Worm (Caenorhabditis elegans): Measurements from ENCODE around the gene K09A11.1.

DNA sequence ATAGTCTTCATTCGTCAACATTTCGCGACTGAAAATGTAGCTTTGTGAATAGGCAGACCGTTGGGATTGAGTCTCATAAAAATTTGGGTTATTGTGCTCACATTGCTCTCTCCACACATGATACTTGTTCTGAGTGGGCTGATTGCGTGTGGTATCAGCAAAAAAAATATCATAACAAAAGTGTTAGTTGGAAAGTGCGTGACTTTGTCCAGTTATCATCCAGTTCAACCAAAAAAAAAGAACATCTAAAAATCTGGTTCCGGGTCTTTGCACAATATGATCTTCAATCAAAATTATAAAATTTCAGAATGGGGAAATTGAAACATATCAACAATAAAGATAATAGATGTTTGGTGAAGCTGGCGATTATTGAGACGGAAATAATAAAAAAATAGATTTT lies 38.2 kb downstream of the K09A11.1 start, which contains the start of gene srd-39:
- TF ChIP-seq fkh-10 (GFP tag; optimal IDR thresholded peaks at IDR 0.05) (no peak), sox-2 (GFP tag; IDR thresholded peaks at IDR 0.05) (no peak), dve-1 (tag; optimal IDR thresholded peaks at IDR 0.05) (no peak), hlh-13 (GFP tag; optimal IDR thresholded peaks at IDR 0.05) (no peak), zip-5 (tag; optimal IDR thresholded peaks at IDR 0.05) (no peak), ama-1 (optimal IDR thresholded peaks at IDR 0.05) (no peak), sdc-2 (tag; optimal IDR thresholded peaks at IDR 0.05) (no peak), eyg-1 (tag; optimal IDR thresholded peaks at IDR 0.05) (no peak), ttx-3 (tag; optimal IDR thresholded peaks at IDR 0.05) (no peak), lim-6 (tag; optimal IDR thresholded peaks at IDR 0.05) (no peak), F13H6.1 (tag; optimal IDR thresholded peaks at IDR 0.05) (no peak), nhr-232 (tag; optimal IDR thresholded peaks at IDR 0.05) (no peak), elt-2 (tag; optimal IDR thresholded peaks at IDR 0.05) (no peak), rnt-1 (tag; optimal IDR thresholded peaks at IDR 0.05) (no peak)

All from whole organism, late embryonic.